Worm (Caenorhabditis elegans): Measurements from ENCODE around the gene B0495.5.

DNA sequence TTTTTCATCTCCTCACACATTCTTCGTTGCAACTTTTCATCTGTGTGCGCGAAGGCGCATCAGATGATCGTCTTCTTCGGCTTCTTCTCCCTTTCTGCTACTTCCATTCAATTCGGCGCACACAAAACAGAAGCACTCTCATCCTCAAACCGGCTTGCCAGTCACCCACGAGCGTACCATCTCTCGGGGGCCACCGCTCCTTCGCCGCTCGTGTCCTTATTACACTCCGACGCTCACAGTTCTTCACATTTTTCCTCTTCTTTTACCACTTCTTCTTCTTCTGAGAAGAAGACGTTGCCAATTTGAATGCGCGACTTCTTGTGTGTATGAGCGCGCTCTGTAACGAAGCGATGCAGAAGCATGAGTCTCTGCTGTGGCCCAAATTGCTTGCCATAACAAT, 19.8 kb downstream of the B0495.5 start:
- TF ChIP-seq him-1 (tag; optimal IDR thresholded peaks at IDR 0.05): no peak
- TF ChIP-seq dao-5 (tag; optimal IDR thresholded peaks at IDR 0.05): no peak
- no peak for TF ChIP-seq W03F9.2 (tag; optimal IDR thresholded peaks at IDR 0.05)

Data from whole organism, L4/young adult.